Fruit fly (Drosophila melanogaster) whole organism, embryonic: Measurements from ENCODE around the gene Ptpmeg2.

Source experiments
- Antp ChIP-seq: fragments of 200-800 bp; sonication (Bioruptor generic); optimal IDR thresholded peaks from 3 replicates; lab custom pipeline; 2016; ENCODE audit warnings: missing biosample characterization, missing genetic modification characterization
- Atf3 ChIP-seq: fragments of 200-800 bp; sonication (Bioruptor generic); optimal IDR thresholded peaks from 3 replicates; lab custom pipeline; 2016; ENCODE audit warnings: missing biosample characterization, missing genetic modification characterization
- Bdp1 ChIP-seq: fragments of 200-800 bp; sonication (Bioruptor generic); optimal IDR thresholded peaks from 3 replicates; lab custom pipeline; 2016; ENCODE audit warnings: missing biosample characterization, missing genetic modification characterization
- Blimp-1 ChIP-seq: fragments of 200-800 bp; sonication (Bioruptor generic); optimal IDR thresholded peaks from 3 replicates; lab custom pipeline; 2018; ENCODE audit warnings: missing biosample characterization, missing genetic modification characterization, mild to moderate bottlenecking, moderate library complexity, missing genetic modification reagents
- CG11504 ChIP-seq: fragments of 200-800 bp; sonication (Bioruptor generic); optimal IDR thresholded peaks from 3 replicates; lab custom pipeline; 2019; ENCODE audit warnings: missing biosample characterization, mild to moderate bottlenecking, missing genetic modification characterization, moderate library complexity
- CG13424 ChIP-seq: fragments of 200-800 bp; sonication (Bioruptor generic); optimal IDR thresholded peaks from 2 replicates; lab custom pipeline; 2019; ENCODE audit warnings: missing biosample characterization, mild to moderate bottlenecking, missing genetic modification characterization, moderate library complexity
- CG13894 ChIP-seq: fragments of 200-800 bp; sonication (Bioruptor generic); optimal IDR thresholded peaks from 3 replicates; lab custom pipeline; 2018; ENCODE audit warnings: missing biosample characterization, mild to moderate bottlenecking, missing genetic modification characterization, moderate library complexity
- CG17361 ChIP-seq: fragments of 200-800 bp; sonication (Bioruptor generic); IDR thresholded peaks from 3 replicates; pipeline ENCODE4 v1.3.6; 2022; ENCODE audit warnings: missing biosample characterization, missing genetic modification characterization
- CG18011 ChIP-seq: fragments of 200-800 bp; sonication (Bioruptor generic); optimal IDR thresholded peaks from 2 replicates; lab custom pipeline; 2017; ENCODE audit warnings: missing biosample characterization, missing genetic modification characterization, mild to moderate bottlenecking, moderate library complexity, missing genotype
- CG3407 ChIP-seq: fragments of 200-800 bp; sonication (Bioruptor generic); optimal IDR thresholded peaks from 2 replicates; lab custom pipeline; 2018; ENCODE audit warnings: missing biosample characterization, mild to moderate bottlenecking, missing genetic modification characterization
- CG34376 ChIP-seq: fragments of 200-800 bp; sonication (Bioruptor generic); optimal IDR thresholded peaks from 2 replicates; lab custom pipeline; 2018; ENCODE audit warnings: missing biosample characterization, mild to moderate bottlenecking, missing genetic modification characterization
- CG3847 ChIP-seq: fragments of 200-800 bp; sonication (Bioruptor generic); IDR thresholded peaks from 2 replicates; pipeline ENCODE4 v1.3.6; 2022; ENCODE audit warnings: missing biosample characterization, missing genetic modification characterization
- CG6254 ChIP-seq: fragments of 200-800 bp; sonication (Bioruptor generic); optimal IDR thresholded peaks from 3 replicates; lab custom pipeline; 2017; ENCODE audit warnings: mild to moderate bottlenecking, missing biosample characterization, missing genetic modification reagents, missing genetic modification characterization
- CG7357 ChIP-seq: fragments of 200-800 bp; sonication (Bioruptor generic); IDR thresholded peaks from 3 replicates; pipeline ENCODE4 v1.3.6; 2022; ENCODE audit warnings: missing biosample characterization, missing genetic modification characterization
- CG8089 ChIP-seq: fragments of 200-800 bp; sonication (Bioruptor generic); optimal IDR thresholded peaks from 3 replicates; lab custom pipeline; 2016; ENCODE audit warnings: missing biosample characterization, missing genetic modification characterization
- CG9817 ChIP-seq: fragments of 200-800 bp; sonication (Bioruptor generic); optimal IDR thresholded peaks from 2 replicates; lab custom pipeline; 2018; ENCODE audit warnings: missing biosample characterization, mild to moderate bottlenecking, missing genetic modification characterization, moderate library complexity
- CG9932 ChIP-seq: fragments of 200-800 bp; sonication (Bioruptor generic); IDR thresholded peaks from 2 replicates; pipeline ENCODE4 v1.3.6; 2022; ENCODE audit warnings: missing biosample characterization, missing genetic modification characterization
- Dad ChIP-seq: fragments of 200-800 bp; sonication (Bioruptor generic); optimal IDR thresholded peaks from 3 replicates; lab custom pipeline; 2016; ENCODE audit warnings: missing biosample characterization, missing genetic modification characterization
- Drgx ChIP-seq: fragments of 200-800 bp; sonication (Bioruptor generic); IDR thresholded peaks from 2 replicates; pipeline ENCODE4 v1.3.6; 2022; ENCODE audit warnings: missing biosample characterization, missing genetic modification characterization
- Fer1 ChIP-seq: fragments of 200-800 bp; sonication (Bioruptor generic); optimal IDR thresholded peaks from 2 replicates; lab custom pipeline; 2017; ENCODE audit warnings: missing biosample characterization, mild to moderate bottlenecking, missing genetic modification characterization
- H15 ChIP-seq: fragments of 200-800 bp; sonication (Bioruptor generic); IDR thresholded peaks from 3 replicates; pipeline ENCODE4 v1.3.6; 2022; ENCODE audit warnings: missing biosample characterization, missing genetic modification characterization
- Hmr ChIP-seq: fragments of 200-800 bp; sonication (Bioruptor generic); optimal IDR thresholded peaks from 3 replicates; lab custom pipeline; 2017; ENCODE audit warnings: mild to moderate bottlenecking, missing biosample characterization, missing genetic modification reagents, missing genetic modification characterization
- Hmx ChIP-seq: fragments of 200-800 bp; sonication (Bioruptor generic); optimal IDR thresholded peaks from 2 replicates; lab custom pipeline; 2016; ENCODE audit warnings: missing biosample characterization, missing genetic modification characterization
- Hr78 ChIP-seq, 2 experiments: fragments of 200-800 bp in 1 of 2; fragments of >200 bp in 1 of 2; sonication (Bioruptor generic) in 1 of 2; optimal IDR thresholded peaks; 2 replicates each; lab custom pipeline; 2017 to 2019; ENCODE audit warnings: missing biosample characterization in 2 of 2, missing genetic modification characterization in 2 of 2, mild to moderate bottlenecking in 1 of 2, moderate library complexity in 1 of 2
- Hsf ChIP-seq: fragments of 200-800 bp; sonication (Bioruptor generic); optimal IDR thresholded peaks from 3 replicates; lab custom pipeline; 2016; ENCODE audit warnings: missing biosample characterization, missing genetic modification characterization
- Lim3 ChIP-seq: fragments of 200-800 bp; sonication (Bioruptor generic); IDR thresholded peaks from 2 replicates; pipeline ENCODE4 v1.3.6; 2022; ENCODE audit warnings: missing biosample characterization, missing genetic modification characterization
- Myb ChIP-seq: fragments of 200-800 bp; sonication (Bioruptor generic); optimal IDR thresholded peaks from 2 replicates; lab custom pipeline; 2016; ENCODE audit warnings: missing biosample characterization, missing genetic modification characterization
- NC2β ChIP-seq: fragments of 200-800 bp; sonication (Bioruptor generic); optimal IDR thresholded peaks from 2 replicates; lab custom pipeline; 2016; ENCODE audit warnings: missing biosample characterization, missing genetic modification characterization
- NK7.1 ChIP-seq: fragments of 200-800 bp; sonication (Bioruptor generic); optimal IDR thresholded peaks from 3 replicates; lab custom pipeline; 2016; ENCODE audit warnings: missing biosample characterization, missing genetic modification characterization
- PHDP ChIP-seq: fragments of 200-800 bp; sonication (Bioruptor generic); optimal IDR thresholded peaks from 3 replicates; lab custom pipeline; 2018; ENCODE audit warnings: missing biosample characterization, mild to moderate bottlenecking, missing genetic modification characterization, moderate library complexity
- Ravus ChIP-seq: fragments of 200-800 bp; sonication (Bioruptor generic); IDR thresholded peaks from 2 replicates; pipeline ENCODE4 v1.3.6; 2022; ENCODE audit warnings: missing biosample characterization, missing genetic modification characterization
- Stat92E ChIP-seq, 3 experiments: fragments of >200 bp in 2 of 3; fragments of 200-800 bp in 1 of 3; sonication (Bioruptor generic) in 1 of 3; optimal IDR thresholded peaks; 2 replicates each; lab custom pipeline; 2017 to 2019; ENCODE audit warnings: missing biosample characterization in 3 of 3, missing genetic modification characterization in 3 of 3, mild to moderate bottlenecking in 1 of 3, moderate library complexity in 1 of 3
- ase ChIP-seq: fragments of 200-800 bp; sonication (Bioruptor generic); IDR thresholded peaks from 3 replicates; pipeline ENCODE4 v1.3.6; 2022; ENCODE audit warnings: missing biosample characterization, missing genetic modification characterization
- bowl ChIP-seq: fragments of 200-800 bp; sonication (Bioruptor generic); IDR thresholded peaks from 2 replicates; pipeline ENCODE4 v1.3.6; 2022; ENCODE audit warnings: missing biosample characterization, missing genetic modification characterization
- bsh ChIP-seq, 2 experiments: fragments of 200-800 bp; sonication (Bioruptor generic); optimal IDR thresholded peaks; 2 replicates each; lab custom pipeline; 2017 to 2018; ENCODE audit warnings: mild to moderate bottlenecking in 2 of 2, missing biosample characterization in 2 of 2, missing genetic modification characterization in 2 of 2, moderate library complexity in 1 of 2
- fd3F ChIP-seq: fragments of 200-800 bp; sonication (Bioruptor generic); optimal IDR thresholded peaks from 2 replicates; lab custom pipeline; 2018; ENCODE audit warnings: missing biosample characterization, mild to moderate bottlenecking, missing genetic modification characterization, moderate library complexity
- fd64A ChIP-seq: fragments of 200-800 bp; sonication (Bioruptor generic); optimal IDR thresholded peaks from 3 replicates; lab custom pipeline; 2018; ENCODE audit warnings: missing biosample characterization, mild to moderate bottlenecking, missing genetic modification characterization
- gce ChIP-seq: fragments of 200-800 bp; sonication (Bioruptor generic); IDR thresholded peaks from 3 replicates; pipeline ENCODE4 v1.3.6; 2022; ENCODE audit warnings: missing biosample characterization, missing genetic modification characterization
- lbe ChIP-seq: fragments of 200-800 bp; sonication (Bioruptor generic); optimal IDR thresholded peaks from 2 replicates; lab custom pipeline; 2016; ENCODE audit warnings: missing biosample characterization, mild to moderate bottlenecking, missing genetic modification characterization
- nerfin-1 ChIP-seq: fragments of 200-800 bp; sonication (Bioruptor generic); optimal IDR thresholded peaks from 3 replicates; lab custom pipeline; 2019; ENCODE audit warnings: missing biosample characterization, mild to moderate bottlenecking, missing genetic modification characterization, moderate library complexity
- org-1 ChIP-seq: fragments of 200-800 bp; sonication (Bioruptor generic); optimal IDR thresholded peaks from 2 replicates; lab custom pipeline; 2017; ENCODE audit warnings: missing biosample characterization, missing genetic modification characterization
- phol ChIP-seq: fragments of 200-800 bp; sonication (Bioruptor generic); optimal IDR thresholded peaks from 3 replicates; lab custom pipeline; 2018; ENCODE audit warnings: missing biosample characterization, mild to moderate bottlenecking, missing genetic modification characterization, moderate library complexity
- pita ChIP-seq: fragments of 200-800 bp; sonication (Bioruptor generic); optimal IDR thresholded peaks from 2 replicates; lab custom pipeline; 2017; ENCODE audit warnings: missing biosample characterization, mild to moderate bottlenecking, missing genetic modification characterization
- slp2 ChIP-seq: fragments of 200-800 bp; sonication (Bioruptor generic); optimal IDR thresholded peaks from 2 replicates; lab custom pipeline; 2016; ENCODE audit warnings: missing biosample characterization, missing genetic modification characterization
- sob ChIP-seq: fragments of 200-800 bp; sonication (Bioruptor generic); IDR thresholded peaks from 2 replicates; pipeline ENCODE4 v1.3.6; 2022; ENCODE audit warnings: missing biosample characterization, missing genetic modification characterization
- sug ChIP-seq: fragments of 200-800 bp; optimal IDR thresholded peaks from 2 replicates; lab custom pipeline; 2019; ENCODE audit warnings: missing biosample characterization, mild to moderate bottlenecking, missing genetic modification characterization, moderate library complexity
- tup ChIP-seq: fragments of 200-800 bp; sonication (Bioruptor generic); optimal IDR thresholded peaks from 2 replicates; lab custom pipeline; 2016; ENCODE audit warnings: missing biosample characterization, mild to moderate bottlenecking, missing genetic modification characterization, moderate library complexity
- zfh2 ChIP-seq: fragments of 200-800 bp; sonication (Bioruptor generic); optimal IDR thresholded peaks from 2 replicates; lab custom pipeline; 2016; ENCODE audit warnings: missing biosample characterization, missing genetic modification characterization

The Ptpmeg2 gene

dm6 chrX:9578696-9579509 lies 80.0 kb downstream of the Ptpmeg2 start (continued):
- TF ChIP-seq Bdp1 (GFP tag; lab: Kevin White, UChicago) (peak; percentile 93), pita (GFP tag; lab: Kevin White, UChicago) (no peak), org-1 (GFP tag; lab: Kevin White, UChicago) (peak; percentile 97), Ravus (GFP tag; lab: Robert Waterston, UW) (peak; percentile 94), CG3847 (GFP tag; lab: Robert Waterston, UW) (peak; percentile 98), NC2β (GFP tag; lab: Kevin White, UChicago) (peak; percentile 98), CG6254 (GFP tag; lab: Kevin White, UChicago) (peak; percentile 95), CG8089 (GFP tag; lab: Kevin White, UChicago) (peak; percentile 98), Stat92E (GFP tag; optimal IDR thresholded peaks at IDR 0.05; lab: Kevin White, UChicago) (peak in 2 of 3 experiments; percentile 21 to 94), Atf3 (peak; percentile 98), slp2 (GFP tag; lab: Kevin White, UChicago) (peak; percentile 98), Hmr (peak; percentile 98), Blimp-1 (GFP tag; lab: Kevin White, UChicago) (peak; percentile 98), nerfin-1 (tag; lab: Kevin White, UChicago) (peak; percentile 93), CG34376 (GFP tag; lab: Kevin White, UChicago) (peak; percentile 76), CG13894 (peak; percentile 89), NK7.1 (GFP tag; lab: Kevin White, UChicago) (peak; percentile 96), Hr78 (GFP tag; optimal IDR thresholded peaks at IDR 0.05; lab: Kevin White, UChicago) (peak in 1 of 2 experiments; percentile 91), gce (GFP tag; lab: Robert Waterston, UW) (peak; percentile 97), bowl (peak; percentile 94), CG18011 (peak; percentile 89), H15 (GFP tag; lab: Robert Waterston, UW) (peak; percentile 99), Hsf (peak; percentile 99), fd3F (GFP tag; lab: Kevin White, UChicago) (peak; percentile 95), Dad (GFP tag; lab: Kevin White, UChicago) (peak; percentile 99), PHDP (peak; percentile 97), Hmx (GFP tag; lab: Kevin White, UChicago) (peak; percentile 94), CG17361 (GFP tag; lab: Robert Waterston, UW) (peak; percentile 98), fd64A (peak; percentile 97), CG3407 (GFP tag; lab: Kevin White, UChicago) (peak; percentile 97), sug (tag; lab: Kevin White, UChicago) (peak; percentile 77), CG13424 (tag; lab: Kevin White, UChicago) (peak; percentile 97), tup (GFP tag; lab: Kevin White, UChicago) (peak; percentile 96), Fer1 (GFP tag; lab: Kevin White, UChicago) (peak; percentile 94), Myb (GFP tag; lab: Kevin White, UChicago) (peak; percentile 93), lbe (peak; percentile 98), Antp (GFP tag; lab: Kevin White, UChicago) (peak; percentile 98), CG9817 (tag; lab: Kevin White, UChicago) (peak; percentile 95), Lim3 (GFP tag; lab: Robert Waterston, UW) (peak; percentile 94), phol (tag; lab: Kevin White, UChicago) (peak; percentile 98), sob (GFP tag; lab: Robert Waterston, UW) (peak; percentile 98), Drgx (peak; percentile 98), CG7357 (GFP tag; lab: Robert Waterston, UW) (peak; percentile 94), zfh2 (GFP tag; lab: Kevin White, UChicago) (peak; percentile 99), CG9932 (GFP tag; lab: Robert Waterston, UW) (peak; percentile 99), ase (GFP tag; lab: Robert Waterston, UW) (peak; percentile 98), bsh (GFP tag; optimal IDR thresholded peaks at IDR 0.05; lab: Kevin White, UChicago) (peak; percentile 98 to 99), CG11504 (tag; lab: Kevin White, UChicago) (peak; percentile 96)
